Worm (Caenorhabditis elegans): ENCODE data around the gene F39F10.3.

Gene F39F10.3

ce11 chrX:16868931-16869330, 22.9 kb upstream of the F39F10.3 start, which contains the start of gene aakg-2:
Gene aakg-2, minus strand, starts transcription at chrX:16869031.
- no peak for TF ChIP-seq ama-1 (optimal IDR thresholded peaks at IDR 0.05)
- peak; percentile 9 for TF ChIP-seq pha-4 (tag; optimal IDR thresholded peaks at IDR 0.05)

- TF ChIP-seq nhr-23 (tag; optimal IDR thresholded peaks at IDR 0.05) (peak; percentile 27), aly-2 (tag; optimal IDR thresholded peaks at IDR 0.05) (no peak), fkh-10 (GFP tag; optimal IDR thresholded peaks at IDR 0.05) (no peak), mml-1 (tag; optimal IDR thresholded peaks at IDR 0.05) (no peak), eor-1 (tag; optimal IDR thresholded peaks at IDR 0.05) (no peak), nfya-1 (tag; optimal IDR thresholded peaks at IDR 0.05; ENCODE audit: insufficient read depth) (no peak), elt-2 (tag; optimal IDR thresholded peaks at IDR 0.05) (peak; percentile 32), lsy-12 (tag; optimal IDR thresholded peaks at IDR 0.05) (no peak), jun-1 (tag; optimal IDR thresholded peaks at IDR 0.05) (no peak), nhr-43 (tag; optimal IDR thresholded peaks at IDR 0.05; ENCODE audit: poor library complexity, severe bottlenecking) (peak; percentile 70)
Observed at ce11 chrX:16871355-16871754, 20.4 kb upstream of the F39F10.3 start.

ce11 chrX:16872446-16872962, 19.3 kb upstream of the F39F10.3 start, which contains the start of gene T20F7.1:
Gene T20F7.1, plus strand, starts transcription at chrX:16872912.
- TF ChIP-seq mdl-1 (tag; optimal IDR thresholded peaks at IDR 0.05): no peak
- peak; percentile 63 for TF ChIP-seq nhr-25 (tag; optimal IDR thresholded peaks at IDR 0.05)
- TF ChIP-seq unc-62 (GFP tag; optimal IDR thresholded peaks at IDR 0.05): no peak
- no peak for TF ChIP-seq ztf-4 (tag; optimal IDR thresholded peaks at IDR 0.05)
- TF ChIP-seq nhr-12 (tag; optimal IDR thresholded peaks at IDR 0.05): no peak
- TF ChIP-seq lin-15B (tag; optimal IDR thresholded peaks at IDR 0.05): peak; percentile 17
- peak; percentile 32 for TF ChIP-seq lsy-12 (tag; optimal IDR thresholded peaks at IDR 0.05)
- no peak for TF ChIP-seq nhr-28 (tag; optimal IDR thresholded peaks at IDR 0.05)
- TF ChIP-seq ZK546.5 (tag; optimal IDR thresholded peaks at IDR 0.05): no peak
- TF ChIP-seq pqm-1 (tag; optimal IDR thresholded peaks at IDR 0.05): peak; percentile 34
- no peak for TF ChIP-seq unc-39 (tag; optimal IDR thresholded peaks at IDR 0.05)
- TF ChIP-seq nhr-237 (tag; optimal IDR thresholded peaks at IDR 0.05): no peak
- TF ChIP-seq tbx-2 (tag; optimal IDR thresholded peaks at IDR 0.05): peak; percentile 25
- TF ChIP-seq nhr-77 (tag; optimal IDR thresholded peaks at IDR 0.05): no peak
- TF ChIP-seq ztf-11 (tag; optimal IDR thresholded peaks at IDR 0.05): no peak
- no peak for TF ChIP-seq skn-1 (tag; optimal IDR thresholded peaks at IDR 0.05)
- TF ChIP-seq nfya-1 (tag; optimal IDR thresholded peaks at IDR 0.05; ENCODE audit: insufficient read depth): peak; percentile 81
- no peak for TF ChIP-seq ceh-28 (tag; optimal IDR thresholded peaks at IDR 0.05)
- no peak for TF ChIP-seq ceh-9 (tag; optimal IDR thresholded peaks at IDR 0.05)
- no peak for TF ChIP-seq ceh-82 (tag; optimal IDR thresholded peaks at IDR 0.05)
- TF ChIP-seq nhr-43 (tag; optimal IDR thresholded peaks at IDR 0.05; ENCODE audit: poor library complexity, severe bottlenecking): peak; percentile 66
- TF ChIP-seq eor-1 (tag; optimal IDR thresholded peaks at IDR 0.05): no peak
- no peak for TF ChIP-seq elt-1 (tag; optimal IDR thresholded peaks at IDR 0.05)
- peak; percentile 81 for TF ChIP-seq lin-39 (tag; optimal IDR thresholded peaks at IDR 0.05)
- TF ChIP-seq ceh-16 (tag; optimal IDR thresholded peaks at IDR 0.05): no peak
- no peak for TF ChIP-seq nhr-67 (tag; optimal IDR thresholded peaks at IDR 0.05)
- peak; percentile 42 for TF ChIP-seq jun-1 (tag; optimal IDR thresholded peaks at IDR 0.05)
- TF ChIP-seq aly-2 (tag; optimal IDR thresholded peaks at IDR 0.05): no peak
- no peak for TF ChIP-seq zag-1 (tag; optimal IDR thresholded peaks at IDR 0.05)
- no peak for TF ChIP-seq fkh-2 (tag; optimal IDR thresholded peaks at IDR 0.05)
- TF ChIP-seq R02D3.7 (tag; optimal IDR thresholded peaks at IDR 0.05): no peak
- no peak for TF ChIP-seq daf-12 (tag; optimal IDR thresholded peaks at IDR 0.05)
- TF ChIP-seq ama-1 (optimal IDR thresholded peaks at IDR 0.05): peak; percentile 14
- peak; percentile 63 for TF ChIP-seq elt-2 (tag; optimal IDR thresholded peaks at IDR 0.05)
- TF ChIP-seq mml-1 (tag; optimal IDR thresholded peaks at IDR 0.05): no peak
- peak; percentile 72 for TF ChIP-seq snpc-4 (tag; optimal IDR thresholded peaks at IDR 0.05)
- no peak for TF ChIP-seq sea-2 (GFP tag; optimal IDR thresholded peaks at IDR 0.05)
- TF ChIP-seq pha-4 (tag; optimal IDR thresholded peaks at IDR 0.05): peak; percentile 84
- TF ChIP-seq nhr-76 (tag; optimal IDR thresholded peaks at IDR 0.05): no peak
- no peak for TF ChIP-seq egl-27 (tag; optimal IDR thresholded peaks at IDR 0.05)
- peak; percentile 92 for TF ChIP-seq hmg-11 (tag; optimal IDR thresholded peaks at IDR 0.05)
- TF ChIP-seq elt-3 (tag; optimal IDR thresholded peaks at IDR 0.05): no peak
- peak; percentile 50 for TF ChIP-seq egl-5 (tag; optimal IDR thresholded peaks at IDR 0.05)
- no peak for TF ChIP-seq fkh-10 (GFP tag; optimal IDR thresholded peaks at IDR 0.05)
- no peak for TF ChIP-seq fos-1 (tag; optimal IDR thresholded peaks at IDR 0.05)
- no peak for TF ChIP-seq nhr-11 (tag; optimal IDR thresholded peaks at IDR 0.05)
- TF ChIP-seq nhr-23 (tag; optimal IDR thresholded peaks at IDR 0.05): peak; percentile 66

Measured in whole organism, L3 larva.